Worm (Caenorhabditis elegans): Measurements from ENCODE around the gene uaf-1.

ce11 chrIII:1043790-1044189 is 32.6 kb downstream of the uaf-1 start:
- TF ChIP-seq nhr-28 (tag; optimal IDR thresholded peaks at IDR 0.05) = no peak
- TF ChIP-seq mdl-1 (tag; optimal IDR thresholded peaks at IDR 0.05) = no peak
- TF ChIP-seq ztf-4 (tag; optimal IDR thresholded peaks at IDR 0.05) = no peak
- TF ChIP-seq unc-62 (GFP tag; optimal IDR thresholded peaks at IDR 0.05) = no peak
- TF ChIP-seq ces-1 (GFP tag; optimal IDR thresholded peaks at IDR 0.05) = no peak
- no peak for TF ChIP-seq snpc-4 (tag; optimal IDR thresholded peaks at IDR 0.05)
- TF ChIP-seq skn-1 (tag; optimal IDR thresholded peaks at IDR 0.05) = no peak
- no peak for TF ChIP-seq mep-1 (tag; optimal IDR thresholded peaks at IDR 0.05)
